Fruit fly (Drosophila melanogaster) whole organism, wandering third instar larva: ENCODE measurements around the gene Cyp18a1.

ENCODE experiments used
- Abd-B ChIP-seq: fragments of >200 bp; optimal IDR thresholded peaks from 2 replicates; lab custom pipeline; 2017; ENCODE audit warnings: missing biosample characterization, missing genetic modification characterization
- HLH106 ChIP-seq: fragments of 200-800 bp; optimal IDR thresholded peaks from 3 replicates; lab custom pipeline; 2019; ENCODE audit warnings: missing biosample characterization, mild to moderate bottlenecking, missing genetic modification characterization, moderate library complexity
- Myc ChIP-seq: fragments of >200 bp; optimal IDR thresholded peaks from 2 replicates; lab custom pipeline; 2017
- Rel ChIP-seq, 2 experiments: fragments of 200-800 bp; sonication (Bioruptor generic) in 1 of 2; optimal IDR thresholded peaks; 2 replicates in 1 of 2; 3 replicates in 1 of 2; lab custom pipeline; 2016 to 2019; ENCODE audit warnings: mild to moderate bottlenecking in 2 of 2, missing biosample characterization in 2 of 2, missing genetic modification characterization in 2 of 2, moderate library complexity in 1 of 2
- h ChIP-seq: fragments of 200-800 bp; sonication (Bioruptor generic); optimal IDR thresholded peaks from 3 replicates; lab custom pipeline; 2016; ENCODE audit warnings: missing biosample characterization, mild to moderate bottlenecking, missing genetic modification characterization
- psq ChIP-seq: fragments of 200-800 bp; sonication (Bioruptor generic); optimal IDR thresholded peaks from 3 replicates; lab custom pipeline; 2017; ENCODE audit warnings: missing biosample characterization, mild to moderate bottlenecking, missing genetic modification characterization, moderate library complexity
- rgr ChIP-seq: fragments of 200-800 bp; sonication (Bioruptor generic); optimal IDR thresholded peaks from 3 replicates; lab custom pipeline; 2016; ENCODE audit warnings: missing biosample characterization, mild to moderate bottlenecking, missing genetic modification characterization
- usp ChIP-seq: fragments of >200 bp; optimal IDR thresholded peaks from 2 replicates; lab custom pipeline; 2017; ENCODE audit warnings: missing biosample characterization, missing genetic modification characterization

DNA sequence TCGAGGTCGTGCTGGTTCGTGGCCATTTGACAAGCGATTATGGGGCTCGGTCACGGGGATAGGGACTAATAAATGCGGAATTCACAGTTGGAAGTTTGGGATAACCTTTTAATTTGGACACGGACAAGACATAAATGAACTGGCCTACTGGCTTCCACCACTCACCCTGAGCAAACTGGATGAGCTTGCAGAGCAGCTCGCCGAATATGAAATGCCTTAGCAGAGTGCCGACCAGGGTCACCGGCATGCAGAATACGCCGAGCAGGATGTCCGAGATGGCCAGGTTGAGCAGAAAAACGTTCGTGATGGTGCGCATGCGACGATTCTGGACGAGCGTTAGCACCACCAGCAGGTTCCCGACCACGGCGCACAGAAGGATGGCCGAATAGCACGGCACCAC is 32.7 kb upstream of the Cyp18a1 start, which contains the start of gene CG42302:
- no peak for TF ChIP-seq psq (GFP tag; lab: Kevin White, UChicago)
- no peak for TF ChIP-seq Rel (GFP tag; optimal IDR thresholded peaks at IDR 0.05; lab: Kevin White, UChicago)
- no peak for TF ChIP-seq Rel (tag; optimal IDR thresholded peaks at IDR 0.05; lab: Kevin White, UChicago)
- no peak for TF ChIP-seq HLH106 (tag; lab: Kevin White, UChicago)
- TF ChIP-seq usp (GFP tag; lab: Kevin White, UChicago) = no peak
- no peak for TF ChIP-seq h (GFP tag; lab: Kevin White, UChicago)
- TF ChIP-seq Abd-B (GFP tag; lab: Kevin White, UChicago) = no peak
- no peak for TF ChIP-seq Myc (lab: Kevin White, UChicago)
- no peak for TF ChIP-seq rgr (GFP tag; lab: Kevin White, UChicago)
